Fruit fly (Drosophila melanogaster) whole organism, embryonic: ENCODE data around the gene CG32320.

Experiments used
- B-H2 ChIP-seq: fragments of 200-800 bp; sonication (Bioruptor generic); optimal IDR thresholded peaks from 2 replicates; lab custom pipeline; 2018; ENCODE audit warnings: missing biosample characterization, mild to moderate bottlenecking, missing genetic modification characterization
- CG10209 ChIP-seq: fragments of 200-800 bp; sonication (Bioruptor generic); optimal IDR thresholded peaks from 3 replicates; lab custom pipeline; 2017; ENCODE audit warnings: missing biosample characterization, mild to moderate bottlenecking, missing genetic modification characterization, missing genetic modification reagents
- CG10267 ChIP-seq: fragments of 200-800 bp; sonication (Bioruptor generic); optimal IDR thresholded peaks from 2 replicates; lab custom pipeline; 2018; ENCODE audit warnings: missing biosample characterization, mild to moderate bottlenecking, missing genetic modification characterization, moderate library complexity
- CG11398 ChIP-seq: fragments of 200-800 bp; sonication (Bioruptor generic); optimal IDR thresholded peaks from 2 replicates; lab custom pipeline; 2016; ENCODE audit warnings: missing biosample characterization, missing genetic modification characterization
- CG11504 ChIP-seq: fragments of 200-800 bp; sonication (Bioruptor generic); optimal IDR thresholded peaks from 3 replicates; lab custom pipeline; 2019; ENCODE audit warnings: missing biosample characterization, mild to moderate bottlenecking, missing genetic modification characterization, moderate library complexity
- CG12104 ChIP-seq: fragments of 200-800 bp; sonication (Bioruptor generic); optimal IDR thresholded peaks from 3 replicates; lab custom pipeline; 2016; ENCODE audit warnings: missing biosample characterization, missing genetic modification characterization
- CG12769 ChIP-seq: fragments of 200-800 bp; sonication (Bioruptor generic); optimal IDR thresholded peaks from 2 replicates; lab custom pipeline; 2019; ENCODE audit warnings: missing biosample characterization, mild to moderate bottlenecking, missing genetic modification characterization, moderate library complexity
- CG16813 ChIP-seq: fragments of 200-800 bp; sonication (Bioruptor generic); IDR thresholded peaks from 3 replicates; pipeline ENCODE4 v1.3.6; 2022; ENCODE audit warnings: missing biosample characterization, missing genetic modification characterization; ENCODE audit not compliant: partially characterized antibody
- CG31365 ChIP-seq: fragments of 200-800 bp; sonication (Bioruptor generic); optimal IDR thresholded peaks from 2 replicates; lab custom pipeline; 2018; ENCODE audit warnings: missing biosample characterization, mild to moderate bottlenecking, missing genetic modification characterization
- CG3163 ChIP-seq: fragments of 200-800 bp; sonication (Bioruptor generic); optimal IDR thresholded peaks from 3 replicates; lab custom pipeline; 2016; ENCODE audit warnings: missing biosample characterization, missing genetic modification characterization
- CG34224 ChIP-seq: fragments of 200-800 bp; sonication (Bioruptor generic); IDR thresholded peaks from 3 replicates; pipeline ENCODE4 v1.3.6; 2022; ENCODE audit warnings: missing biosample characterization, missing genetic modification characterization; ENCODE audit not compliant: partially characterized antibody
- CG4328 ChIP-seq: fragments of 200-800 bp; sonication (Bioruptor generic); optimal IDR thresholded peaks from 3 replicates; lab custom pipeline; 2017; ENCODE audit warnings: missing biosample characterization, missing genetic modification reagents, missing genetic modification characterization
- CG5180 ChIP-seq: fragments of 200-800 bp; sonication (Bioruptor generic); optimal IDR thresholded peaks from 3 replicates; lab custom pipeline; 2017; ENCODE audit warnings: missing biosample characterization, missing genetic modification characterization, mild to moderate bottlenecking, moderate library complexity, missing genetic modification reagents
- CG6272 ChIP-seq: fragments of 200-800 bp; sonication (Bioruptor generic); IDR thresholded peaks from 2 replicates; pipeline ENCODE4 v1.3.6; 2022; ENCODE audit warnings: missing biosample characterization, missing genetic modification characterization
- CG6854 ChIP-seq: fragments of 200-800 bp; sonication (Bioruptor generic); optimal IDR thresholded peaks from 3 replicates; lab custom pipeline; 2017; ENCODE audit warnings: missing biosample characterization, mild to moderate bottlenecking, missing genetic modification characterization
- CG7556 ChIP-seq: fragments of 200-800 bp; sonication (Bioruptor generic); optimal IDR thresholded peaks from 2 replicates; lab custom pipeline; 2017; ENCODE audit warnings: missing biosample characterization, mild to moderate bottlenecking, missing genetic modification characterization
- CG7839 ChIP-seq: fragments of 200-800 bp; sonication (Bioruptor generic); optimal IDR thresholded peaks from 3 replicates; lab custom pipeline; 2018; ENCODE audit warnings: missing biosample characterization, mild to moderate bottlenecking, missing genetic modification characterization, moderate library complexity
- CG7963 ChIP-seq: fragments of 200-800 bp; sonication (Bioruptor generic); IDR thresholded peaks from 3 replicates; pipeline ENCODE4 v1.3.6; 2022; ENCODE audit warnings: missing biosample characterization, missing genetic modification characterization; ENCODE audit not compliant: partially characterized antibody
- CG8281 ChIP-seq: fragments of 200-800 bp; sonication (Bioruptor generic); optimal IDR thresholded peaks from 2 replicates; lab custom pipeline; 2018; ENCODE audit warnings: missing biosample characterization, mild to moderate bottlenecking, missing genetic modification characterization, moderate library complexity
- CG8290 ChIP-seq, 3 experiments: fragments of 200-800 bp; sonication (Bioruptor generic); optimal IDR thresholded peaks; 2 replicates each; lab custom pipeline; 2016 to 2019; ENCODE audit warnings: missing biosample characterization in 3 of 3, missing genetic modification characterization in 3 of 3, mild to moderate bottlenecking in 2 of 3, moderate library complexity in 1 of 3
- CG9215 ChIP-seq: fragments of 200-800 bp; sonication (Bioruptor generic); IDR thresholded peaks from 2 replicates; pipeline ENCODE4 v1.3.6; 2022; ENCODE audit warnings: missing biosample characterization, missing genetic modification characterization
- CG9817 ChIP-seq: fragments of 200-800 bp; sonication (Bioruptor generic); optimal IDR thresholded peaks from 2 replicates; lab custom pipeline; 2018; ENCODE audit warnings: missing biosample characterization, mild to moderate bottlenecking, missing genetic modification characterization, moderate library complexity
- Camta ChIP-seq: fragments of 200-800 bp; sonication (Bioruptor generic); optimal IDR thresholded peaks from 2 replicates; lab custom pipeline; 2016; ENCODE audit warnings: missing biosample characterization, missing genetic modification characterization
- Dad ChIP-seq: fragments of 200-800 bp; sonication (Bioruptor generic); optimal IDR thresholded peaks from 3 replicates; lab custom pipeline; 2016; ENCODE audit warnings: missing biosample characterization, missing genetic modification characterization
- H15 ChIP-seq: fragments of 200-800 bp; sonication (Bioruptor generic); IDR thresholded peaks from 3 replicates; pipeline ENCODE4 v1.3.6; 2022; ENCODE audit warnings: missing biosample characterization, missing genetic modification characterization
- Hmx ChIP-seq: fragments of 200-800 bp; sonication (Bioruptor generic); optimal IDR thresholded peaks from 2 replicates; lab custom pipeline; 2016; ENCODE audit warnings: missing biosample characterization, missing genetic modification characterization
- Med ChIP-seq: fragments of 200-800 bp; sonication (Bioruptor generic); peaks from one replicate; lab custom pipeline; 2016; ENCODE audit warnings: missing biosample characterization, missing genetic modification characterization, mild to moderate bottlenecking, inconsistent platforms, moderate library complexity
- NC2α ChIP-seq: fragments of 200-800 bp; sonication (Bioruptor generic); optimal IDR thresholded peaks from 2 replicates; lab custom pipeline; 2016; ENCODE audit warnings: missing biosample characterization, missing genetic modification characterization
- Neu2 ChIP-seq: fragments of 200-800 bp; sonication (Bioruptor generic); optimal IDR thresholded peaks from 3 replicates; lab custom pipeline; 2016; ENCODE audit warnings: missing biosample characterization, missing genetic modification characterization, borderline replicate concordance
- Optix ChIP-seq: fragments of 200-800 bp; sonication (Bioruptor generic); IDR thresholded peaks from 3 replicates; pipeline ENCODE4 v1.3.6; 2022; ENCODE audit warnings: missing biosample characterization, missing genetic modification characterization
- Scr ChIP-seq: fragments of 200-800 bp; sonication (Bioruptor generic); IDR thresholded peaks from 2 replicates; pipeline ENCODE4 v1.3.6; 2022; ENCODE audit warnings: missing biosample characterization, missing genetic modification characterization; ENCODE audit not compliant: partially characterized antibody
- Sox100B ChIP-seq: fragments of 200-800 bp; sonication (Bioruptor generic); optimal IDR thresholded peaks from 3 replicates; lab custom pipeline; 2018; ENCODE audit warnings: missing biosample characterization, mild to moderate bottlenecking, missing genetic modification characterization
- Sry-β ChIP-seq: fragments of 200-800 bp; sonication (Bioruptor generic); optimal IDR thresholded peaks from 2 replicates; lab custom pipeline; 2018; ENCODE audit warnings: missing biosample characterization, mild to moderate bottlenecking, missing genetic modification characterization, moderate library complexity
- Taf1 ChIP-seq: fragments of 200-800 bp; sonication (Bioruptor generic); IDR thresholded peaks from 2 replicates; pipeline ENCODE4 v1.3.6; 2022; ENCODE audit warnings: missing biosample characterization, missing genetic modification characterization
- YL-1 ChIP-seq: fragments of 200-800 bp; sonication (Bioruptor generic); optimal IDR thresholded peaks from 3 replicates; lab custom pipeline; 2017; ENCODE audit warnings: missing biosample characterization, mild to moderate bottlenecking, missing genetic modification characterization
- ci ChIP-seq: fragments of 200-800 bp; sonication (Bioruptor generic); IDR thresholded peaks from 3 replicates; pipeline ENCODE4 v1.3.6; 2022; ENCODE audit warnings: missing biosample characterization, missing genetic modification characterization
- danr ChIP-seq: fragments of 200-800 bp; sonication (Bioruptor generic); IDR thresholded peaks from 2 replicates; pipeline ENCODE4 v1.3.6; 2022; ENCODE audit warnings: missing biosample characterization, missing genetic modification characterization
- dmrt11E ChIP-seq: fragments of 200-800 bp; sonication (Bioruptor generic); optimal IDR thresholded peaks from 3 replicates; lab custom pipeline; 2018; ENCODE audit warnings: missing biosample characterization, mild to moderate bottlenecking, missing genetic modification characterization, moderate library complexity
- fd96Cb ChIP-seq: fragments of 200-800 bp; sonication (Bioruptor generic); optimal IDR thresholded peaks from 2 replicates; lab custom pipeline; 2018; ENCODE audit warnings: missing biosample characterization, mild to moderate bottlenecking, missing genetic modification characterization, moderate library complexity
- ftz-f1 ChIP-seq: fragments of 200-800 bp; sonication (Bioruptor generic); optimal IDR thresholded peaks from 2 replicates; lab custom pipeline; 2016; ENCODE audit warnings: missing biosample characterization, missing genetic modification characterization
- gfzf ChIP-seq: fragments of 200-800 bp; sonication (Bioruptor generic); optimal IDR thresholded peaks from 2 replicates; lab custom pipeline; 2016; ENCODE audit warnings: missing biosample characterization, mild to moderate bottlenecking, missing genetic modification characterization, moderate library complexity
- gro ChIP-seq: fragments of 200-800 bp; sonication (Bioruptor generic); optimal IDR thresholded peaks from 2 replicates; lab custom pipeline; 2016; ENCODE audit warnings: missing biosample characterization, missing genetic modification characterization
- ham ChIP-seq: fragments of 200-800 bp; sonication (Bioruptor generic); IDR thresholded peaks from 2 replicates; pipeline ENCODE4 v1.3.6; 2022; ENCODE audit warnings: missing biosample characterization, missing genetic modification characterization
- her ChIP-seq: fragments of 200-800 bp; sonication (Bioruptor generic); optimal IDR thresholded peaks from 2 replicates; lab custom pipeline; 2016; ENCODE audit warnings: missing biosample characterization, missing genetic modification characterization
- inv ChIP-seq: fragments of 200-800 bp; sonication (Bioruptor generic); IDR thresholded peaks from 2 replicates; pipeline ENCODE4 v1.3.6; 2022; ENCODE audit warnings: missing biosample characterization, missing genetic modification characterization; ENCODE audit not compliant: partially characterized antibody
- sisA ChIP-seq: fragments of 200-800 bp; sonication (Bioruptor generic); IDR thresholded peaks from 2 replicates; pipeline ENCODE4 v1.3.6; 2022; ENCODE audit warnings: missing biosample characterization, missing genetic modification characterization
- so ChIP-seq: fragments of 200-800 bp; sonication (Bioruptor generic); IDR thresholded peaks from 3 replicates; pipeline ENCODE4 v1.3.6; 2022; ENCODE audit warnings: missing biosample characterization, missing genetic modification characterization
- stc ChIP-seq: fragments of 200-800 bp; sonication (Bioruptor generic); IDR thresholded peaks from 2 replicates; pipeline ENCODE4 v1.3.6; 2022; ENCODE audit warnings: missing biosample characterization, missing genetic modification characterization
- trh ChIP-seq: fragments of 200-800 bp; sonication (Bioruptor generic); optimal IDR thresholded peaks from 2 replicates; lab custom pipeline; 2016; ENCODE audit warnings: missing biosample characterization, missing genetic modification characterization
- vnd ChIP-seq: fragments of 200-800 bp; sonication (Bioruptor generic); IDR thresholded peaks from 3 replicates; pipeline ENCODE4 v1.3.6; 2022; ENCODE audit warnings: missing biosample characterization, missing genetic modification characterization; ENCODE audit not compliant: partially characterized antibody

Gene CG32320

DNA sequence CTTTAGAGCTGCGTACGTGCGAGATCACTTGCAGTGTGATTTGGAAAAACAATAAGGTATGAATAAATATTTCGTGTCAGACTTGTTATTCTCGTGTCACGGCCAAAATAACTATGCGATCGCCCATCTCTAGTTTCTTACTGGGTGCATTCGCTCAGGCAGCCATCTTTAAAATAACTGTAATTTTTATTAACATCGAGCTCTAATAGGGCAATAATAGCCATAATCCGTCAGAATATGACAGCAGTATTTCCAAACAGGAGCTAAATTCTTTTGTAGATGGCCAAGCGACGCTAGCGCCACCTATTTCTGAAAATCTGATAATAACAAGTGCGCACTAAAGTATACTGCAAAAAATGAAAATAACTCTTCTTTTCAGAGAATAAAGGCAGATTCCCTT lies 46.3 kb upstream of the CG32320 start (continued):
- TF ChIP-seq Taf1 (GFP tag; lab: Robert Waterston, UW) (no peak), CG12104 (GFP tag; lab: Kevin White, UChicago) (no peak), B-H2 (GFP tag; lab: Kevin White, UChicago) (peak; percentile 5), inv (GFP tag; lab: Robert Waterston, UW) (peak; percentile 73), CG4328 (GFP tag; lab: Kevin White, UChicago) (no peak), CG11398 (GFP tag; lab: Kevin White, UChicago) (no peak), ci (GFP tag; lab: Robert Waterston, UW) (peak; percentile 82), CG5180 (GFP tag; lab: Kevin White, UChicago) (peak; percentile 30), CG9215 (no peak), Dad (no peak), vnd (GFP tag; lab: Robert Waterston, UW) (peak; percentile 80), Sox100B (no peak), gro (peak; percentile 67), CG6272 (no peak), Hmx (GFP tag; lab: Kevin White, UChicago) (no peak), CG10267 (tag; lab: Kevin White, UChicago) (peak; percentile 57), Neu2 (no peak), Sry-β (peak; percentile 32), stc (GFP tag; lab: Robert Waterston, UW) (peak; percentile 27; the same call in 1 of the 2 replicates), H15 (GFP tag; lab: Robert Waterston, UW) (no peak; the same call in 2 of the 3 replicates), fd96Cb (tag; lab: Kevin White, UChicago) (no peak), danr (GFP tag; lab: Robert Waterston, UW) (no peak), NC2α (GFP tag; lab: Kevin White, UChicago) (no peak), ham (GFP tag; lab: Robert Waterston, UW) (no peak), CG8290 (GFP tag; optimal IDR thresholded peaks at IDR 0.05; lab: Kevin White, UChicago) (no peak), CG8290 (tag; optimal IDR thresholded peaks at IDR 0.05; lab: Kevin White, UChicago) (peak; percentile 43 to 70), CG31365 (tag; lab: Kevin White, UChicago) (no peak), Scr (GFP tag; lab: Robert Waterston, UW) (peak; percentile 91), CG34224 (peak; percentile 92), gfzf (GFP tag; lab: Kevin White, UChicago) (peak; percentile 15), CG7839 (peak; percentile 48), CG7556 (GFP tag; lab: Kevin White, UChicago) (peak; percentile 13), Med (GFP tag; lab: Kevin White, UChicago) (peak; percentile 91), CG8281 (tag; lab: Kevin White, UChicago) (no peak), her (peak; percentile 39), trh (GFP tag; lab: Kevin White, UChicago) (no peak), CG9817 (peak; percentile 13), CG11504 (peak; percentile 48), dmrt11E (tag; lab: Kevin White, UChicago) (peak; percentile 28), sisA (GFP tag; lab: Robert Waterston, UW) (no peak), Camta (no peak), so (GFP tag; lab: Robert Waterston, UW) (no peak), CG16813 (GFP tag; lab: Robert Waterston, UW) (peak; percentile 90), YL-1 (GFP tag; lab: Kevin White, UChicago) (peak; percentile 33), Optix (no peak), CG6854 (GFP tag; lab: Kevin White, UChicago) (no peak), CG7963 (GFP tag; lab: Robert Waterston, UW) (peak; percentile 70), ftz-f1 (no peak), CG3163 (GFP tag; lab: Kevin White, UChicago) (peak; percentile 49), CG12769 (tag; lab: Kevin White, UChicago) (peak; percentile 21), CG10209 (GFP tag; lab: Kevin White, UChicago) (no peak)
